Worm (Caenorhabditis elegans): ENCODE measurements around the gene ugt-67.

- TF ChIP-seq klf-2 (GFP tag; conservative IDR thresholded peaks at IDR 0.05) = no peak
- no peak for TF ChIP-seq ztf-23 (GFP tag; IDR thresholded peaks at IDR 0.05)
- TF ChIP-seq tab-1 (GFP tag; IDR thresholded peaks at IDR 0.05) = no peak
- no peak for TF ChIP-seq cog-1 (tag; optimal IDR thresholded peaks at IDR 0.05)
- TF ChIP-seq med-1 (GFP tag; optimal IDR thresholded peaks at IDR 0.05; ENCODE audit: insufficient read depth) = no peak
- TF ChIP-seq flt-1 (GFP tag; IDR thresholded peaks at IDR 0.05) = no peak
Observed at ce11 chrV:4914879-4915278, 13.7 kb downstream of the ugt-67 start, which contains the start of gene H23N18.6.

Data from whole organism, midembryonic.